Worm (Caenorhabditis elegans) whole organism, young adult: ENCODE data around the gene B0303.16.

Experiments
- B0336.3 ChIP-seq: fragments of 200-800 bp; sonication (Bioruptor generic); IDR thresholded peaks from 2 replicates; pipeline ENCODE4 v1.3.6; 2022; ENCODE audit warnings: missing genetic modification characterization, missing compliant biosample characterization
- Y53F4B.3 ChIP-seq: fragments of 200-800 bp; sonication (Bioruptor generic); IDR thresholded peaks from 2 replicates; pipeline ENCODE4 v1.3.6; 2022; ENCODE audit warnings: missing genetic modification reagents, missing genetic modification characterization, missing compliant biosample characterization
- ama-1 ChIP-seq, 3 experiments: fragments of 150-350 bp in 1 of 3; sonication (generic microtip) in 2 of 3; optimal IDR thresholded peaks; 2 replicates each; lab custom pipeline; 2014 to 2018; ENCODE audit warnings: missing biosample characterization in 2 of 3, missing genetic modification characterization in 2 of 3, missing genetic modification reagents in 2 of 3
- die-1 ChIP-seq: sonication (generic microtip); optimal IDR thresholded peaks from 2 replicates; lab custom pipeline; 2016; ENCODE audit warnings: missing genotype, mild to moderate bottlenecking, missing genetic modification characterization, missing compliant biosample characterization
- fkh-3 ChIP-seq: sonication (generic microtip); optimal IDR thresholded peaks from 2 replicates; lab custom pipeline; 2016; ENCODE audit warnings: mild to moderate bottlenecking, missing genetic modification characterization, missing compliant biosample characterization
- hlh-12 ChIP-seq: sonication (generic microtip); optimal IDR thresholded peaks from 2 replicates; lab custom pipeline; 2016; ENCODE audit warnings: missing genetic modification characterization, missing compliant biosample characterization
- madf-3 ChIP-seq: fragments of 200-800 bp; sonication (Bioruptor generic); IDR thresholded peaks from 2 replicates; pipeline ENCODE4 v1.3.6; 2022; ENCODE audit warnings: missing genetic modification reagents, missing genetic modification characterization, missing compliant biosample characterization
- pha-4 ChIP-seq: fragments of 150-350 bp; sonication (generic microtip); optimal IDR thresholded peaks from 2 replicates; lab custom pipeline; 2014; ENCODE audit warnings: missing biosample characterization, missing genetic modification reagents, missing genetic modification characterization

ce11 chrIII:8697268-8697907 is 7.5 kb upstream of the B0303.16 start:
- TF ChIP-seq pha-4: no peak
- no peak for TF ChIP-seq hlh-12 (tag; lab: Kevin White, UChicago)
- no peak for TF ChIP-seq Y53F4B.3 (GFP tag; lab: Robert Waterston, UW)
- no peak for TF ChIP-seq madf-3
- no peak for TF ChIP-seq B0336.3
- no peak for TF ChIP-seq ama-1 (optimal IDR thresholded peaks at IDR 0.05; lab: Kevin White, UChicago)
- no peak for TF ChIP-seq ama-1 (GFP tag; optimal IDR thresholded peaks at IDR 0.05; lab: Kevin White, UChicago)
- no peak for TF ChIP-seq die-1 (tag; lab: Kevin White, UChicago)
- no peak for TF ChIP-seq fkh-3 (tag; lab: Kevin White, UChicago)
